Worm (Caenorhabditis elegans): Measurements from ENCODE around the gene ttr-23.

DNA sequence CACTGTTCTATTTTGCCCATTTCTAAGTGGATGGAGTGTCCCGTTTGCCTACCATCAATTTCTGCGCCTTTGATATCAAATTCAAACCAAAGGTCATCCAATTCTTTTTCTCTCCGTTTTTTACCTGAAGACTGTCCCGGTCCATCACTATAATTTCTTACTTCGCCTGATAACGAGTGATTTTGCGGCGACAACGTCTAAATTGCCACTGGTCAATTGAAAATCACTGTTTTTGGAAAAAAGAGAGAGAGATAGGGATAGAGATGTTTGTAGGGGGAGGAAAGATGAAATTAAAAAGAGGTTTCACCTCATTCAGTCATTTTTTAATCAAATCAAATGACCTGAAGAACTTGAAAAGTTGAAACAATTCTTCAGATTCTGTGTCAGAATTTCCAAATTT lies 18.1 kb downstream of the ttr-23 start:
- TF ChIP-seq unc-120 (tag; optimal IDR thresholded peaks at IDR 0.05; ENCODE audit: poor library complexity, severe bottlenecking) (no peak), nhr-28 (tag; optimal IDR thresholded peaks at IDR 0.05) (no peak), ztf-11 (tag; optimal IDR thresholded peaks at IDR 0.05) (no peak), elt-1 (tag; optimal IDR thresholded peaks at IDR 0.05; ENCODE audit: borderline replicate concordance, insufficient read depth) (no peak), mep-1 (tag; optimal IDR thresholded peaks at IDR 0.05) (no peak), sptf-1 (tag; optimal IDR thresholded peaks at IDR 0.05) (no peak), lin-13 (tag; optimal IDR thresholded peaks at IDR 0.05) (no peak), snpc-4 (tag; optimal IDR thresholded peaks at IDR 0.05) (no peak), unc-62 (GFP tag; optimal IDR thresholded peaks at IDR 0.05) (no peak), lsy-2 (tag; optimal IDR thresholded peaks at IDR 0.05) (no peak), elt-3 (tag; optimal IDR thresholded peaks at IDR 0.05) (no peak), mab-5 (tag; optimal IDR thresholded peaks at IDR 0.05) (no peak), nhr-76 (tag; optimal IDR thresholded peaks at IDR 0.05) (no peak)

Data from whole organism, mixed stage, embryonic.